Fruit fly (Drosophila melanogaster): Measurements from ENCODE around the gene btsz.

btsz gene

dm6 chr3R:14898280-14898756 lies 23.0 kb upstream of the btsz start, which contains the start of the genes Nup93-2 and CG3817 (continued):
- peak; percentile 74 for TF ChIP-seq CG30020 (tag; optimal IDR thresholded peaks at IDR 0.05)
- peak; percentile 34 for TF ChIP-seq az2 (GFP tag; optimal IDR thresholded peaks at IDR 0.05)
- peak; percentile 61 for TF ChIP-seq CG9727 (GFP tag; optimal IDR thresholded peaks at IDR 0.05)
- peak; percentile 34 for TF ChIP-seq CG6765 (GFP tag; optimal IDR thresholded peaks at IDR 0.05)
- 0 out of 2 replicates have a peak, but pooled peaks have one; percentile 23 for TF ChIP-seq rib (GFP tag; IDR thresholded peaks at IDR 0.05)
- TF ChIP-seq danr (GFP tag; IDR thresholded peaks at IDR 0.05): peak; percentile 7; the same call in 1 of the 2 replicates
- TF ChIP-seq ftz-f1 (GFP tag; optimal IDR thresholded peaks at IDR 0.05): no peak
- peak; percentile 58; the same call in 1 of the 2 replicates for TF ChIP-seq NFAT (GFP tag; IDR thresholded peaks at IDR 0.05)
- TF ChIP-seq HHEX (GFP tag; optimal IDR thresholded peaks at IDR 0.05): no peak
- TF ChIP-seq Atf3 (GFP tag; optimal IDR thresholded peaks at IDR 0.05): no peak
- no peak for TF ChIP-seq CG15073 (GFP tag; optimal IDR thresholded peaks at IDR 0.05)
- TF ChIP-seq CG6175 (GFP tag; IDR thresholded peaks at IDR 0.05): 0 out of 3 replicates have a peak, but pooled peaks have one; percentile 33
- TF ChIP-seq Lhr (GFP tag; optimal IDR thresholded peaks at IDR 0.05): no peak
- peak; percentile 72; the same call in 1 of the 2 replicates for TF ChIP-seq ranshi (GFP tag; IDR thresholded peaks at IDR 0.05)
- TF ChIP-seq Neu2 (GFP tag; optimal IDR thresholded peaks at IDR 0.05; ENCODE audit: borderline replicate concordance): no peak
- peak; percentile 39; the same call in 1 of the 3 replicates for TF ChIP-seq HLH4C (GFP tag; IDR thresholded peaks at IDR 0.05; ENCODE audit: partially characterized antibody)
- TF ChIP-seq Gsc (GFP tag; IDR thresholded peaks at IDR 0.05): 0 out of 2 replicates have a peak, but pooled peaks have one; percentile 34
- peak; percentile 82 for TF ChIP-seq CG2678 (tag; optimal IDR thresholded peaks at IDR 0.05)
- peak; percentile 5 for TF ChIP-seq ATbp (GFP tag; optimal IDR thresholded peaks at IDR 0.05)
- no peak for TF ChIP-seq TFAM (GFP tag; optimal IDR thresholded peaks at IDR 0.05)
- TF ChIP-seq dysf (GFP tag; IDR thresholded peaks at IDR 0.05): peak; percentile 68
- TF ChIP-seq ato (GFP tag; IDR thresholded peaks at IDR 0.05; ENCODE audit: partially characterized antibody): peak; percentile 10; the same call in 1 of the 2 replicates
- no peak for TF ChIP-seq sd (tag; optimal IDR thresholded peaks at IDR 0.05)
- TF ChIP-seq Dp (GFP tag; optimal IDR thresholded peaks at IDR 0.05): peak; percentile 42
- TF ChIP-seq Sox102F (GFP tag; optimal IDR thresholded peaks at IDR 0.05): peak; percentile 1
- TF ChIP-seq caup (GFP tag; optimal IDR thresholded peaks at IDR 0.05; ENCODE audit: severe bottlenecking): peak; percentile 40
- peak; percentile 74 for TF ChIP-seq CG13424 (tag; optimal IDR thresholded peaks at IDR 0.05)
- TF ChIP-seq CG11560 (tag; IDR thresholded peaks at IDR 0.05): peak; percentile 68
- peak; percentile 89 for TF ChIP-seq gem (tag; optimal IDR thresholded peaks at IDR 0.05)
- TF ChIP-seq amos (GFP tag; IDR thresholded peaks at IDR 0.05; ENCODE audit: partially characterized antibody): peak; percentile 66
- peak; percentile 67 for TF ChIP-seq Ptx1 (GFP tag; IDR thresholded peaks at IDR 0.05)
- peak; percentile 46 for TF ChIP-seq CG4730 (GFP tag; IDR thresholded peaks at IDR 0.05)
- TF ChIP-seq CG3847 (GFP tag; IDR thresholded peaks at IDR 0.05): peak; percentile 70
- no peak for TF ChIP-seq Awh (GFP tag; IDR thresholded peaks at IDR 0.05)
- TF ChIP-seq unpg (GFP tag; optimal IDR thresholded peaks at IDR 0.05): peak; percentile 76
- no peak for TF ChIP-seq hkb (optimal IDR thresholded peaks at IDR 0.05)
- peak; percentile 49; the same call in 1 of the 2 replicates for TF ChIP-seq hkb (GFP tag; IDR thresholded peaks at IDR 0.05)
- peak; percentile 16 for TF ChIP-seq CG3407 (GFP tag; optimal IDR thresholded peaks at IDR 0.05)
- peak; percentile 32 for TF ChIP-seq D19B (GFP tag; optimal IDR thresholded peaks at IDR 0.05)
- TF ChIP-seq cwo (GFP tag; optimal IDR thresholded peaks at IDR 0.05): peak; percentile 31
- peak; percentile 66; the same call in 1 of the 2 replicates for TF ChIP-seq Bgb (GFP tag; IDR thresholded peaks at IDR 0.05; ENCODE audit: partially characterized antibody)
- peak; percentile 68 for TF ChIP-seq CG10654 (GFP tag; optimal IDR thresholded peaks at IDR 0.05)
- peak; percentile 47 for TF ChIP-seq CG12299 (tag; optimal IDR thresholded peaks at IDR 0.05)
- peak; percentile 69; the same call in 2 of the 3 replicates for TF ChIP-seq ken (GFP tag; IDR thresholded peaks at IDR 0.05)
- no peak for TF ChIP-seq crp (GFP tag; optimal IDR thresholded peaks at IDR 0.05)
- peak; percentile 20; the same call in 1 of the 3 replicates for TF ChIP-seq CG7357 (GFP tag; IDR thresholded peaks at IDR 0.05)
- peak in 1 of 2 experiments; percentile 43 for TF ChIP-seq bsh (GFP tag; optimal IDR thresholded peaks at IDR 0.05)
- TF ChIP-seq CG17359 (tag; optimal IDR thresholded peaks at IDR 0.05): peak; percentile 33
- peak; percentile 52; the same call in 1 of the 2 replicates for TF ChIP-seq CG14441 (GFP tag; IDR thresholded peaks at IDR 0.05)
